Fruit fly (Drosophila melanogaster) whole organism, embryonic: Measurements from ENCODE around the gene CG34353.

Experiments
- B-H2 ChIP-seq: fragments of 200-800 bp; sonication (Bioruptor generic); optimal IDR thresholded peaks from 2 replicates; lab custom pipeline; 2018; ENCODE audit warnings: missing biosample characterization, mild to moderate bottlenecking, missing genetic modification characterization
- BEAF-32 ChIP-seq: fragments of 200-800 bp; sonication (Bioruptor generic); optimal IDR thresholded peaks from 3 replicates; lab custom pipeline; 2017; ENCODE audit warnings: missing biosample characterization, missing genetic modification characterization, mild to moderate bottlenecking, moderate library complexity, missing genetic modification reagents
- CG10959 ChIP-seq: fragments of 200-800 bp; sonication (Bioruptor generic); IDR thresholded peaks from 2 replicates; pipeline ENCODE4 v1.3.6; 2022; ENCODE audit warnings: missing biosample characterization, missing genetic modification characterization
- CG11696 ChIP-seq: fragments of 200-800 bp; sonication (Bioruptor generic); IDR thresholded peaks from 2 replicates; pipeline ENCODE4 v1.3.6; 2022; ENCODE audit warnings: missing biosample characterization, missing genetic modification characterization
- CG12071 ChIP-seq: fragments of 200-800 bp; sonication (Bioruptor generic); optimal IDR thresholded peaks from 3 replicates; lab custom pipeline; 2018; ENCODE audit warnings: missing biosample characterization, mild to moderate bottlenecking, missing genetic modification characterization
- CG12219 ChIP-seq: fragments of 200-800 bp; sonication (Bioruptor generic); optimal IDR thresholded peaks from 3 replicates; lab custom pipeline; 2018; ENCODE audit warnings: missing biosample characterization, mild to moderate bottlenecking, missing genetic modification characterization
- CG14014 ChIP-seq: fragments of 200-800 bp; sonication (Bioruptor generic); IDR thresholded peaks from 2 replicates; pipeline ENCODE4 v1.3.6; 2022; ENCODE audit warnings: missing biosample characterization, missing genetic modification characterization
- CG14050 ChIP-seq: fragments of 200-800 bp; sonication (Bioruptor generic); IDR thresholded peaks from 3 replicates; pipeline ENCODE4 v1.3.6; 2022; ENCODE audit warnings: missing biosample characterization, missing genetic modification characterization
- CG14441 ChIP-seq: fragments of 200-800 bp; sonication (Bioruptor generic); IDR thresholded peaks from 2 replicates; pipeline ENCODE4 v1.3.6; 2022; ENCODE audit warnings: missing biosample characterization, missing genetic modification characterization
- CG15514 ChIP-seq: fragments of 200-800 bp; sonication (Bioruptor generic); optimal IDR thresholded peaks from 3 replicates; lab custom pipeline; 2017; ENCODE audit warnings: missing biosample characterization, missing genetic modification characterization, mild to moderate bottlenecking, moderate library complexity, missing genetic modification reagents
- CG2199 ChIP-seq: fragments of 200-800 bp; sonication (Bioruptor generic); IDR thresholded peaks from 3 replicates; pipeline ENCODE4 v1.3.6; 2022; ENCODE audit warnings: missing biosample characterization, missing genetic modification characterization
- CG3065 ChIP-seq: fragments of 200-800 bp; sonication (Bioruptor generic); optimal IDR thresholded peaks from 2 replicates; lab custom pipeline; 2016; ENCODE audit warnings: missing biosample characterization, missing genetic modification characterization
- CG34422 ChIP-seq: fragments of 200-800 bp; sonication (Bioruptor generic); IDR thresholded peaks from 3 replicates; pipeline ENCODE4 v1.3.6; 2022; ENCODE audit warnings: missing biosample characterization, missing genetic modification characterization
- CG7271 ChIP-seq: fragments of 200-800 bp; sonication (Bioruptor generic); optimal IDR thresholded peaks from 2 replicates; lab custom pipeline; 2018; ENCODE audit warnings: missing biosample characterization, mild to moderate bottlenecking, missing genetic modification characterization, moderate library complexity
- CG8089 ChIP-seq: fragments of 200-800 bp; sonication (Bioruptor generic); optimal IDR thresholded peaks from 3 replicates; lab custom pipeline; 2016; ENCODE audit warnings: missing biosample characterization, missing genetic modification characterization
- CG8478 ChIP-seq: fragments of >200 bp; optimal IDR thresholded peaks from 2 replicates; lab custom pipeline; 2018
- CG8765 ChIP-seq: fragments of 200-800 bp; sonication (Bioruptor generic); IDR thresholded peaks from 2 replicates; pipeline ENCODE4 v1.3.6; 2022; ENCODE audit warnings: missing biosample characterization, missing genetic modification characterization
- CG9215 ChIP-seq: fragments of 200-800 bp; sonication (Bioruptor generic); IDR thresholded peaks from 2 replicates; pipeline ENCODE4 v1.3.6; 2022; ENCODE audit warnings: missing biosample characterization, missing genetic modification characterization
- HLH4C ChIP-seq: fragments of 200-800 bp; sonication (Bioruptor generic); IDR thresholded peaks from 3 replicates; pipeline ENCODE4 v1.3.6; 2022; ENCODE audit warnings: missing biosample characterization, missing genetic modification characterization; ENCODE audit not compliant: partially characterized antibody
- HLHmδ ChIP-seq: fragments of 200-800 bp; sonication (Bioruptor generic); optimal IDR thresholded peaks from 2 replicates; lab custom pipeline; 2018; ENCODE audit warnings: missing biosample characterization, mild to moderate bottlenecking, missing genetic modification characterization, moderate library complexity
- Hr51 ChIP-seq, 2 experiments: fragments of 200-800 bp; sonication (Bioruptor generic); optimal IDR thresholded peaks; 2 replicates in 1 of 2; 3 replicates in 1 of 2; lab custom pipeline; 2016 to 2018; ENCODE audit warnings: missing biosample characterization in 2 of 2, missing genetic modification characterization in 2 of 2, mild to moderate bottlenecking in 1 of 2, moderate library complexity in 1 of 2
- Nf-YB ChIP-seq: fragments of 200-800 bp; sonication (Bioruptor generic); optimal IDR thresholded peaks from 3 replicates; lab custom pipeline; 2019; ENCODE audit warnings: missing biosample characterization, mild to moderate bottlenecking, missing genetic modification characterization, moderate library complexity
- Nf-YC ChIP-seq: fragments of 200-800 bp; optimal IDR thresholded peaks from 3 replicates; lab custom pipeline; 2019; ENCODE audit warnings: missing biosample characterization, mild to moderate bottlenecking, missing genetic modification characterization, moderate library complexity
- Rx ChIP-seq: fragments of 200-800 bp; sonication (Bioruptor generic); IDR thresholded peaks from 2 replicates; pipeline ENCODE4 v1.3.6; 2022; ENCODE audit warnings: missing biosample characterization, missing genetic modification characterization
- Trl ChIP-seq, 3 experiments: fragments of >200 bp in 2 of 3; fragments of 200-800 bp in 1 of 3; sonication (Bioruptor generic) in 1 of 3; optimal IDR thresholded peaks; 2 replicates in 1 of 3; 3 replicates in 2 of 3; lab custom pipeline; 2016 to 2017; ENCODE audit warnings: missing biosample characterization in 1 of 3, missing genetic modification characterization in 1 of 3
- Xrp1 ChIP-seq: fragments of 200-800 bp; sonication (Bioruptor generic); IDR thresholded peaks from 2 replicates; pipeline ENCODE4 v1.3.6; 2022; ENCODE audit warnings: missing biosample characterization, missing genetic modification characterization
- YL-1 ChIP-seq: fragments of 200-800 bp; sonication (Bioruptor generic); optimal IDR thresholded peaks from 3 replicates; lab custom pipeline; 2017; ENCODE audit warnings: missing biosample characterization, mild to moderate bottlenecking, missing genetic modification characterization
- bigmax ChIP-seq: fragments of 200-800 bp; sonication (Bioruptor generic); optimal IDR thresholded peaks from 2 replicates; lab custom pipeline; 2018; ENCODE audit warnings: missing biosample characterization, mild to moderate bottlenecking, missing genetic modification characterization
- cas ChIP-seq: fragments of 200-800 bp; sonication (Bioruptor generic); IDR thresholded peaks from 2 replicates; pipeline ENCODE4 v1.3.6; 2022; ENCODE audit warnings: missing biosample characterization, missing genetic modification characterization
- croc ChIP-seq: fragments of 200-800 bp; sonication (Bioruptor generic); conservative IDR thresholded peaks from 3 replicates; pipeline ENCODE4 v1.3.6; 2022; ENCODE audit warnings: missing biosample characterization, missing genetic modification characterization
- crp ChIP-seq, 2 experiments: fragments of 200-800 bp; sonication (Bioruptor generic); optimal IDR thresholded peaks; 2 replicates in 1 of 2; 3 replicates in 1 of 2; lab custom pipeline; 2017; ENCODE audit warnings: missing biosample characterization in 2 of 2, missing genetic modification characterization in 2 of 2, mild to moderate bottlenecking in 1 of 2, moderate library complexity in 1 of 2
- exex ChIP-seq: fragments of 200-800 bp; sonication (Bioruptor generic); optimal IDR thresholded peaks from 4 replicates; lab custom pipeline; 2018; ENCODE audit warnings: missing biosample characterization, mild to moderate bottlenecking, missing genetic modification characterization, moderate library complexity
- eyg ChIP-seq: fragments of 200-800 bp; sonication (Bioruptor generic); optimal IDR thresholded peaks from 3 replicates; lab custom pipeline; 2016; ENCODE audit warnings: missing biosample characterization, missing genetic modification characterization
- fd96Cb ChIP-seq: fragments of 200-800 bp; sonication (Bioruptor generic); optimal IDR thresholded peaks from 2 replicates; lab custom pipeline; 2018; ENCODE audit warnings: missing biosample characterization, mild to moderate bottlenecking, missing genetic modification characterization, moderate library complexity
- ftz-f1 ChIP-seq: fragments of 200-800 bp; sonication (Bioruptor generic); optimal IDR thresholded peaks from 2 replicates; lab custom pipeline; 2016; ENCODE audit warnings: missing biosample characterization, missing genetic modification characterization
- gcm2 ChIP-seq: fragments of 200-800 bp; sonication (Bioruptor generic); optimal IDR thresholded peaks from 2 replicates; lab custom pipeline; 2016; ENCODE audit warnings: missing biosample characterization, missing genetic modification characterization
- gem ChIP-seq: fragments of 200-800 bp; sonication (Bioruptor generic); optimal IDR thresholded peaks from 2 replicates; lab custom pipeline; 2019; ENCODE audit warnings: missing biosample characterization, mild to moderate bottlenecking, missing genetic modification characterization, moderate library complexity
- gro ChIP-seq: fragments of 200-800 bp; sonication (Bioruptor generic); optimal IDR thresholded peaks from 2 replicates; lab custom pipeline; 2016; ENCODE audit warnings: missing biosample characterization, missing genetic modification characterization
- h ChIP-seq: fragments of >200 bp; optimal IDR thresholded peaks from 2 replicates; lab custom pipeline; 2017
- hkb ChIP-seq, 2 experiments: fragments of 200-800 bp in 1 of 2; fragments of >200 bp in 1 of 2; sonication (Bioruptor generic) in 1 of 2; IDR thresholded peaks in 1 of 2; optimal IDR thresholded peaks in 1 of 2; 2 replicates each; pipeline versions ENCODE4 v1.3.6 to Lab custom; 2017 to 2022; ENCODE audit warnings: missing biosample characterization in 1 of 2, missing genetic modification characterization in 1 of 2
- lov ChIP-seq, 2 experiments: fragments of 200-800 bp in 1 of 2; fragments of >200 bp in 1 of 2; sonication (Bioruptor generic) in 1 of 2; IDR thresholded peaks in 1 of 2; optimal IDR thresholded peaks in 1 of 2; 2 replicates in 1 of 2; 3 replicates in 1 of 2; pipeline versions ENCODE4 v1.3.6 to Lab custom; 2017 to 2022; ENCODE audit warnings: missing biosample characterization in 1 of 2, missing genetic modification characterization in 1 of 2
- odd ChIP-seq: fragments of 200-800 bp; sonication (Bioruptor generic); optimal IDR thresholded peaks from 2 replicates; lab custom pipeline; 2017; ENCODE audit warnings: missing biosample characterization, mild to moderate bottlenecking, missing genetic modification characterization
- pb ChIP-seq: fragments of 200-800 bp; sonication (Bioruptor generic); optimal IDR thresholded peaks from 3 replicates; lab custom pipeline; 2016; ENCODE audit warnings: missing biosample characterization, missing genetic modification characterization
- pita ChIP-seq: fragments of 200-800 bp; sonication (Bioruptor generic); optimal IDR thresholded peaks from 2 replicates; lab custom pipeline; 2017; ENCODE audit warnings: missing biosample characterization, mild to moderate bottlenecking, missing genetic modification characterization
- ranshi ChIP-seq: fragments of 200-800 bp; sonication (Bioruptor generic); IDR thresholded peaks from 2 replicates; pipeline ENCODE4 v1.3.6; 2022; ENCODE audit warnings: missing biosample characterization, missing genetic modification characterization
- row ChIP-seq: fragments of 200-800 bp; sonication (Bioruptor generic); IDR thresholded peaks from 3 replicates; pipeline ENCODE4 v1.3.6; 2022; ENCODE audit warnings: missing biosample characterization, missing genetic modification characterization
- tll ChIP-seq, 2 experiments: fragments of 200-800 bp in 1 of 2; fragments of >200 bp in 1 of 2; sonication (Bioruptor generic) in 1 of 2; optimal IDR thresholded peaks; 2 replicates each; lab custom pipeline; 2017 to 2019; ENCODE audit warnings: missing biosample characterization in 2 of 2, missing genetic modification characterization in 2 of 2, mild to moderate bottlenecking in 1 of 2, moderate library complexity in 1 of 2
- trh ChIP-seq: fragments of 200-800 bp; sonication (Bioruptor generic); optimal IDR thresholded peaks from 2 replicates; lab custom pipeline; 2016; ENCODE audit warnings: missing biosample characterization, missing genetic modification characterization
- zen ChIP-seq: fragments of 200-800 bp; sonication (Bioruptor generic); optimal IDR thresholded peaks from 3 replicates; lab custom pipeline; 2018; ENCODE audit warnings: missing biosample characterization, mild to moderate bottlenecking, missing genetic modification characterization, moderate library complexity

Gene CG34353

DNA sequence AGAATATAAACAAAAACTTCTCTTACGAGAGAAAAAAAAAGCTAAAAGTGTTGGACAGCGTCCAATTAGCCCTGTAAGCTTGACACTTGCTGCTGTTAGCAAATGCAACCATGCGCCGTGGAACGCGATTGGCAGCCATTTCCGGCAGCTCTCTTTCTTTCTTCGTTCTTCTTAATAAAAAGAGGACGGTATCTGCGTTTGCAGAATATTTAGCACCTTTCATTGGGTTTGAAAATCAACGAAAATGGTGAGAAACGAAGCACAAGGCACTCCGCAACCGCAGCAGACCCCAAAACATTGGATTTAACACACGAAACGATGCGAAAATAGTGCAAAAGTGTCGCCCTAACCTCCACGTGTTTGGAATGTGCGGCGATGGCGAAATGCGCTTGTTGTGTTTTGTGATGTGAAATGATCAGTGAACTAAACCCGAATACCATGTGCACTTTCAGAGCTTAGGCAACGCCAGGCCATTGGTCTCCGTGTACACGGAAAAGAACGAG is 17.1 kb upstream of the CG34353 start, which contains the start of gene RpL4 (continued):
- TF ChIP-seq lov (optimal IDR thresholded peaks at IDR 0.05; lab: Kevin White, UChicago) (no peak), lov (GFP tag; IDR thresholded peaks at IDR 0.05; lab: Robert Waterston, UW) (peak; percentile 87), odd (GFP tag; lab: Kevin White, UChicago) (peak; percentile 94), eyg (peak; percentile 73), BEAF-32 (GFP tag; lab: Kevin White, UChicago) (peak; percentile 37), HLH4C (GFP tag; lab: Robert Waterston, UW) (no peak), trh (GFP tag; lab: Kevin White, UChicago) (peak; percentile 84), fd96Cb (tag; lab: Kevin White, UChicago) (peak; percentile 48), row (peak; percentile 73), Nf-YB (GFP tag; lab: Kevin White, UChicago) (peak; percentile 73), CG15514 (GFP tag; lab: Kevin White, UChicago) (peak; percentile 83), CG2199 (GFP tag; lab: Robert Waterston, UW) (no peak), CG11696 (GFP tag; lab: Robert Waterston, UW) (peak; percentile 74), tll (GFP tag; optimal IDR thresholded peaks at IDR 0.05; lab: Kevin White, UChicago) (no peak), hkb (optimal IDR thresholded peaks at IDR 0.05; lab: Kevin White, UChicago) (no peak), hkb (GFP tag; IDR thresholded peaks at IDR 0.05; lab: Robert Waterston, UW) (peak; percentile 84), YL-1 (peak; percentile 98), pb (peak; percentile 82), ftz-f1 (no peak), Trl (optimal IDR thresholded peaks at IDR 0.05; lab: Kevin White, UChicago) (no peak), Trl (GFP tag; optimal IDR thresholded peaks at IDR 0.05; lab: Kevin White, UChicago) (peak; percentile 85), CG12071 (GFP tag; lab: Kevin White, UChicago) (peak; percentile 88), CG8089 (GFP tag; lab: Kevin White, UChicago) (peak; percentile 78), CG3065 (GFP tag; lab: Kevin White, UChicago) (peak; percentile 68), CG7271 (peak; percentile 86), Rx (GFP tag; lab: Robert Waterston, UW) (peak; percentile 77), CG12219 (GFP tag; lab: Kevin White, UChicago) (peak; percentile 78), HLHmδ (GFP tag; lab: Kevin White, UChicago) (peak; percentile 99), croc (GFP tag; lab: Robert Waterston, UW) (no peak), CG34422 (GFP tag; lab: Robert Waterston, UW) (peak; percentile 79), zen (tag; lab: Kevin White, UChicago) (peak; percentile 45), pita (GFP tag; lab: Kevin White, UChicago) (no peak), bigmax (GFP tag; lab: Kevin White, UChicago) (peak; percentile 87), Xrp1 (GFP tag; lab: Robert Waterston, UW) (no peak; the same call in 1 of the 2 replicates), gcm2 (GFP tag; lab: Kevin White, UChicago) (peak; percentile 79), CG10959 (GFP tag; lab: Robert Waterston, UW) (no peak; the same call in 1 of the 2 replicates), cas (peak; percentile 53), B-H2 (GFP tag; lab: Kevin White, UChicago) (peak; percentile 96), ranshi (GFP tag; lab: Robert Waterston, UW) (peak; percentile 77), CG14441 (GFP tag; lab: Robert Waterston, UW) (peak; percentile 60), CG14014 (peak; percentile 61; the same call in 1 of the 2 replicates), gem (tag; lab: Kevin White, UChicago) (peak; percentile 59), h (lab: Kevin White, UChicago) (no peak), crp (GFP tag; optimal IDR thresholded peaks at IDR 0.05; lab: Kevin White, UChicago) (peak in 1 of 2 experiments; percentile 49), gro (peak; percentile 82), CG8478 (lab: Kevin White, UChicago) (peak; percentile 41), Nf-YC (tag; lab: Kevin White, UChicago) (peak; percentile 38), CG14050 (GFP tag; lab: Robert Waterston, UW) (peak; percentile 57; the same call in 2 of the 3 replicates), CG8765 (GFP tag; lab: Robert Waterston, UW) (no peak), Hr51 (GFP tag; optimal IDR thresholded peaks at IDR 0.05; lab: Kevin White, UChicago) (peak; percentile 76 to 79), CG9215 (GFP tag; lab: Robert Waterston, UW) (no peak), exex (tag; lab: Kevin White, UChicago) (peak; percentile 44)
